Worm (Caenorhabditis elegans): ENCODE measurements around the gene twk-18.

- TF ChIP-seq him-1 (tag; optimal IDR thresholded peaks at IDR 0.05): no peak
- TF ChIP-seq W03F9.2 (tag; optimal IDR thresholded peaks at IDR 0.05): no peak
- TF ChIP-seq dao-5 (tag; optimal IDR thresholded peaks at IDR 0.05): no peak
Observed at ce11 chrX:9021645-9022044, 33.7 kb downstream of the twk-18 start, which contains the start of gene T25B6.5.

Measured in whole organism, L4/young adult.